Fruit fly (Drosophila melanogaster) whole organism, embryonic: ENCODE data around the gene CG42393.

Experiments used
- Adf1 ChIP-seq: fragments of 200-800 bp; sonication (Bioruptor generic); IDR thresholded peaks from 2 replicates; pipeline ENCODE4 v1.3.6; 2022; ENCODE audit warnings: missing biosample characterization, missing genetic modification characterization
- CG11398 ChIP-seq: fragments of 200-800 bp; sonication (Bioruptor generic); optimal IDR thresholded peaks from 2 replicates; lab custom pipeline; 2016; ENCODE audit warnings: missing biosample characterization, missing genetic modification characterization
- CG1233 ChIP-seq: fragments of 200-800 bp; sonication (Bioruptor generic); optimal IDR thresholded peaks from 4 replicates; lab custom pipeline; 2018; ENCODE audit warnings: missing biosample characterization, mild to moderate bottlenecking, missing genetic modification characterization
- CG14050 ChIP-seq: fragments of 200-800 bp; sonication (Bioruptor generic); IDR thresholded peaks from 3 replicates; pipeline ENCODE4 v1.3.6; 2022; ENCODE audit warnings: missing biosample characterization, missing genetic modification characterization
- CG14441 ChIP-seq: fragments of 200-800 bp; sonication (Bioruptor generic); IDR thresholded peaks from 2 replicates; pipeline ENCODE4 v1.3.6; 2022; ENCODE audit warnings: missing biosample characterization, missing genetic modification characterization
- CG14710 ChIP-seq: fragments of 200-800 bp; sonication (Bioruptor generic); optimal IDR thresholded peaks from 3 replicates; lab custom pipeline; 2019; ENCODE audit warnings: missing biosample characterization, mild to moderate bottlenecking, missing genetic modification characterization, moderate library complexity
- CG16813 ChIP-seq: fragments of 200-800 bp; sonication (Bioruptor generic); IDR thresholded peaks from 3 replicates; pipeline ENCODE4 v1.3.6; 2022; ENCODE audit warnings: missing biosample characterization, missing genetic modification characterization; ENCODE audit not compliant: partially characterized antibody
- CG18599 ChIP-seq: fragments of 200-800 bp; sonication (Bioruptor generic); optimal IDR thresholded peaks from 3 replicates; lab custom pipeline; 2017; ENCODE audit warnings: missing biosample characterization, missing genetic modification characterization, mild to moderate bottlenecking, moderate library complexity, missing genetic modification reagents
- CG2116 ChIP-seq: fragments of 200-800 bp; sonication (Bioruptor generic); optimal IDR thresholded peaks from 3 replicates; lab custom pipeline; 2018; ENCODE audit warnings: missing biosample characterization, mild to moderate bottlenecking, missing genetic modification characterization
- CG2120 ChIP-seq: fragments of 200-800 bp; sonication (Bioruptor generic); optimal IDR thresholded peaks from 3 replicates; lab custom pipeline; 2016; ENCODE audit warnings: missing biosample characterization, missing genetic modification characterization
- CG2129 ChIP-seq: fragments of 200-800 bp; sonication (Bioruptor generic); IDR thresholded peaks from 2 replicates; pipeline ENCODE4 v1.3.6; 2022; ENCODE audit warnings: missing biosample characterization, missing genetic modification characterization; ENCODE audit not compliant: partially characterized antibody
- CG2889 ChIP-seq: fragments of 200-800 bp; sonication (Bioruptor generic); IDR thresholded peaks from 3 replicates; pipeline ENCODE4 v1.3.6; 2022; ENCODE audit warnings: missing biosample characterization, missing genetic modification characterization
- CG30431 ChIP-seq: fragments of 200-800 bp; sonication (Bioruptor generic); optimal IDR thresholded peaks from 2 replicates; lab custom pipeline; 2017; ENCODE audit warnings: missing biosample characterization, missing genetic modification characterization
- CG3726 ChIP-seq: fragments of 200-800 bp; sonication (Bioruptor generic); IDR thresholded peaks from 3 replicates; pipeline ENCODE4, ENCODE4 v1.3.6; 2022; ENCODE audit warnings: missing biosample characterization, missing genetic modification characterization
- CG4424 ChIP-seq: fragments of 200-800 bp; sonication (Bioruptor generic); optimal IDR thresholded peaks from 3 replicates; lab custom pipeline; 2016; ENCODE audit warnings: missing biosample characterization, missing genetic modification characterization
- CG6175 ChIP-seq: fragments of 200-800 bp; sonication (Bioruptor generic); IDR thresholded peaks from 3 replicates; pipeline ENCODE4 v1.3.6; 2022; ENCODE audit warnings: missing biosample characterization, missing genetic modification characterization
- CG7271 ChIP-seq: fragments of 200-800 bp; sonication (Bioruptor generic); optimal IDR thresholded peaks from 2 replicates; lab custom pipeline; 2018; ENCODE audit warnings: missing biosample characterization, mild to moderate bottlenecking, missing genetic modification characterization, moderate library complexity
- CG7928 ChIP-seq: fragments of 200-800 bp; sonication (Bioruptor generic); optimal IDR thresholded peaks from 2 replicates; lab custom pipeline; 2017; ENCODE audit warnings: missing biosample characterization, mild to moderate bottlenecking, missing genetic modification characterization
- CG8388 ChIP-seq: fragments of 200-800 bp; sonication (Bioruptor generic); optimal IDR thresholded peaks from 2 replicates; lab custom pipeline; 2019; ENCODE audit warnings: missing biosample characterization, mild to moderate bottlenecking, missing genetic modification characterization, moderate library complexity
- CG9817 ChIP-seq: fragments of 200-800 bp; sonication (Bioruptor generic); optimal IDR thresholded peaks from 2 replicates; lab custom pipeline; 2018; ENCODE audit warnings: missing biosample characterization, mild to moderate bottlenecking, missing genetic modification characterization, moderate library complexity
- Chrac-16 ChIP-seq: fragments of 200-800 bp; sonication (Bioruptor generic); optimal IDR thresholded peaks from 3 replicates; lab custom pipeline; 2016; ENCODE audit warnings: missing biosample characterization, missing genetic modification characterization
- D19A ChIP-seq: fragments of 200-800 bp; optimal IDR thresholded peaks from 3 replicates; lab custom pipeline; 2019; ENCODE audit warnings: missing biosample characterization, mild to moderate bottlenecking, missing genetic modification characterization, moderate library complexity
- Fer3 ChIP-seq: fragments of 200-800 bp; sonication (Bioruptor generic); optimal IDR thresholded peaks from 2 replicates; lab custom pipeline; 2018; ENCODE audit warnings: missing biosample characterization, mild to moderate bottlenecking, missing genetic modification characterization, moderate library complexity
- Gug ChIP-seq: fragments of 200-800 bp; sonication (Bioruptor generic); IDR thresholded peaks from 4 replicates; pipeline ENCODE4 v1.3.6; 2022; ENCODE audit warnings: missing biosample characterization, missing genetic modification characterization
- HmgD ChIP-seq: fragments of 200-800 bp; sonication (Bioruptor generic); optimal IDR thresholded peaks from 3 replicates; lab custom pipeline; 2016; ENCODE audit warnings: missing biosample characterization, missing genetic modification characterization
- HmgZ ChIP-seq: fragments of 200-800 bp; sonication (Bioruptor generic); optimal IDR thresholded peaks from 2 replicates; lab custom pipeline; 2018; ENCODE audit warnings: missing biosample characterization, mild to moderate bottlenecking, missing genetic modification characterization
- Mes4 ChIP-seq: fragments of 200-800 bp; sonication (Bioruptor generic); optimal IDR thresholded peaks from 2 replicates; lab custom pipeline; 2016; ENCODE audit warnings: missing biosample characterization, missing genetic modification characterization
- Poxn ChIP-seq: fragments of 200-800 bp; sonication (Bioruptor generic); IDR thresholded peaks from 2 replicates; pipeline ENCODE4 v1.3.6; 2022; ENCODE audit warnings: missing biosample characterization, missing genetic modification characterization
- Ravus ChIP-seq: fragments of 200-800 bp; sonication (Bioruptor generic); IDR thresholded peaks from 2 replicates; pipeline ENCODE4 v1.3.6; 2022; ENCODE audit warnings: missing biosample characterization, missing genetic modification characterization
- Ssrp ChIP-seq: fragments of 200-800 bp; sonication (Bioruptor generic); optimal IDR thresholded peaks from 2 replicates; lab custom pipeline; 2018; ENCODE audit warnings: missing biosample characterization, mild to moderate bottlenecking, missing genetic modification characterization, moderate library complexity
- aop ChIP-seq: fragments of 200-800 bp; sonication (Bioruptor generic); IDR thresholded peaks from 2 replicates; pipeline ENCODE4 v1.3.6; 2022; ENCODE audit warnings: missing biosample characterization, missing genetic modification characterization
- ase ChIP-seq: fragments of 200-800 bp; sonication (Bioruptor generic); IDR thresholded peaks from 3 replicates; pipeline ENCODE4 v1.3.6; 2022; ENCODE audit warnings: missing biosample characterization, missing genetic modification characterization
- btn ChIP-seq: fragments of 200-800 bp; sonication (Bioruptor generic); optimal IDR thresholded peaks from 2 replicates; lab custom pipeline; 2016; ENCODE audit warnings: missing biosample characterization, missing genetic modification characterization
- chn ChIP-seq: fragments of 200-800 bp; sonication (Bioruptor generic); optimal IDR thresholded peaks from 2 replicates; lab custom pipeline; 2016; ENCODE audit warnings: missing biosample characterization, missing genetic modification characterization
- cwo ChIP-seq: fragments of 200-800 bp; sonication (Bioruptor generic); optimal IDR thresholded peaks from 3 replicates; lab custom pipeline; 2017; ENCODE audit warnings: missing biosample characterization, missing genetic modification characterization, mild to moderate bottlenecking, moderate library complexity, missing genetic modification reagents
- ewg ChIP-seq: fragments of 200-800 bp; sonication (Bioruptor generic); optimal IDR thresholded peaks from 3 replicates; lab custom pipeline; 2017; ENCODE audit warnings: mild to moderate bottlenecking, missing biosample characterization, missing genetic modification reagents, missing genetic modification characterization
- grau ChIP-seq: fragments of 200-800 bp; optimal IDR thresholded peaks from 3 replicates; lab custom pipeline; 2019; ENCODE audit warnings: missing biosample characterization, mild to moderate bottlenecking, missing genetic modification characterization, moderate library complexity
- gsb ChIP-seq: fragments of 200-800 bp; sonication (Bioruptor generic); IDR thresholded peaks from 2 replicates; pipeline ENCODE4 v1.3.6; 2022; ENCODE audit warnings: missing biosample characterization, missing genetic modification characterization
- insv ChIP-seq, 2 experiments: fragments of 200-800 bp; sonication (Bioruptor generic); optimal IDR thresholded peaks; 3 replicates each; lab custom pipeline; 2016 to 2018; ENCODE audit warnings: missing biosample characterization in 2 of 2, missing genetic modification characterization in 2 of 2
- lilli ChIP-seq: fragments of 200-800 bp; sonication (Bioruptor generic); optimal IDR thresholded peaks from 3 replicates; lab custom pipeline; 2016; ENCODE audit warnings: missing biosample characterization, missing genetic modification characterization
- luna ChIP-seq: fragments of 200-800 bp; sonication (Bioruptor generic); optimal IDR thresholded peaks from 2 replicates; lab custom pipeline; 2016; ENCODE audit warnings: missing biosample characterization, missing genetic modification characterization
- pan ChIP-seq, 4 experiments: fragments of >200 bp in 3 of 4; fragments of 200-800 bp in 1 of 4; sonication (Bioruptor generic) in 1 of 4; optimal IDR thresholded peaks in 3 of 4; IDR thresholded peaks in 1 of 4; 2 replicates each; pipeline versions ENCODE4 v1.3.6 to Lab custom; 2017 to 2022; ENCODE audit warnings: missing biosample characterization in 2 of 4, missing genetic modification characterization in 2 of 4, mixed read lengths in 1 of 4
- prd ChIP-seq, 3 experiments: fragments of >200 bp in 2 of 3; fragments of 200-800 bp in 1 of 3; sonication (Bioruptor generic) in 1 of 3; optimal IDR thresholded peaks in 2 of 3; IDR thresholded peaks in 1 of 3; 2 replicates in 2 of 3; 3 replicates in 1 of 3; pipeline versions ENCODE4 v1.3.6 to Lab custom; 2017 to 2022; ENCODE audit warnings: missing biosample characterization in 1 of 3, missing genetic modification characterization in 1 of 3
- ranshi ChIP-seq: fragments of 200-800 bp; sonication (Bioruptor generic); IDR thresholded peaks from 2 replicates; pipeline ENCODE4 v1.3.6; 2022; ENCODE audit warnings: missing biosample characterization, missing genetic modification characterization
- rib ChIP-seq: fragments of 200-800 bp; sonication (Bioruptor generic); IDR thresholded peaks from 2 replicates; pipeline ENCODE4 v1.3.6; 2022; ENCODE audit warnings: missing biosample characterization, missing genetic modification characterization
- scrt ChIP-seq: fragments of 200-800 bp; sonication (Bioruptor generic); optimal IDR thresholded peaks from 2 replicates; lab custom pipeline; 2018; ENCODE audit warnings: missing biosample characterization, mild to moderate bottlenecking, missing genetic modification characterization, moderate library complexity
- tap ChIP-seq: fragments of 200-800 bp; optimal IDR thresholded peaks from 3 replicates; lab custom pipeline; 2019; ENCODE audit warnings: missing biosample characterization, mild to moderate bottlenecking, missing genetic modification characterization, moderate library complexity

CG42393 gene

dm6 chr3L:18019645-18020509 lies 22.7 kb upstream of the CG42393 start (continued):
- peak; percentile 61 for TF ChIP-seq CG8388 (GFP tag; lab: Kevin White, UChicago)
- TF ChIP-seq aop (GFP tag; lab: Robert Waterston, UW) = no peak
- TF ChIP-seq CG30431 = peak; percentile 62
- peak; percentile 48 for TF ChIP-seq luna
- peak; percentile 77 for TF ChIP-seq CG14441 (GFP tag; lab: Robert Waterston, UW)
- TF ChIP-seq cwo = peak; percentile 33
- TF ChIP-seq CG2889 = 0 out of 3 replicates have a peak, but pooled peaks have one; percentile 26
- TF ChIP-seq Adf1 (GFP tag; lab: Robert Waterston, UW) = peak; percentile 17; the same call in 1 of the 2 replicates
- 0 out of 3 replicates have a peak, but pooled peaks have one; percentile 24 for TF ChIP-seq CG6175 (GFP tag; lab: Robert Waterston, UW)
- TF ChIP-seq Fer3 (tag; lab: Kevin White, UChicago) = peak; percentile 88
- no peak for TF ChIP-seq pan (optimal IDR thresholded peaks at IDR 0.05; lab: Kevin White, UChicago)
- TF ChIP-seq pan (GFP tag; optimal IDR thresholded peaks at IDR 0.05 in 1 of 2, IDR thresholded peaks at IDR 0.05 in 1 of 2) = peak in 1 of 2 experiments; percentile 80
- TF ChIP-seq btn (GFP tag; lab: Kevin White, UChicago) = peak; percentile 87
- TF ChIP-seq Gug (GFP tag; lab: Robert Waterston, UW) = peak; percentile 29; the same call in 2 of the 4 replicates
- TF ChIP-seq rib = 0 out of 2 replicates have a peak, but pooled peaks have one; percentile 13
- no peak for TF ChIP-seq prd (optimal IDR thresholded peaks at IDR 0.05; lab: Kevin White, UChicago)
- TF ChIP-seq prd (GFP tag; IDR thresholded peaks at IDR 0.05; lab: Robert Waterston, UW) = peak; percentile 41; the same call in 2 of the 3 replicates
- TF ChIP-seq Ssrp (tag; lab: Kevin White, UChicago) = peak; percentile 53
- peak; percentile 74 for TF ChIP-seq CG11398
- peak; percentile 80 for TF ChIP-seq lilli (GFP tag; lab: Kevin White, UChicago)
- peak; percentile 81 for TF ChIP-seq scrt (GFP tag; lab: Kevin White, UChicago)
- peak; percentile 79 for TF ChIP-seq chn (GFP tag; lab: Kevin White, UChicago)
- TF ChIP-seq HmgD (GFP tag; lab: Kevin White, UChicago) = peak; percentile 56
- peak; percentile 54 for TF ChIP-seq CG2116 (GFP tag; lab: Kevin White, UChicago)
- TF ChIP-seq D19A (tag; lab: Kevin White, UChicago) = peak; percentile 70
- TF ChIP-seq CG4424 (GFP tag; lab: Kevin White, UChicago) = peak; percentile 84
- peak; percentile 79 for TF ChIP-seq grau (tag; lab: Kevin White, UChicago)
- TF ChIP-seq Poxn = no peak
- peak; percentile 71 for TF ChIP-seq CG14710 (tag; lab: Kevin White, UChicago)
- TF ChIP-seq CG16813 (GFP tag; lab: Robert Waterston, UW) = no peak
- peak; percentile 68 for TF ChIP-seq CG14050 (GFP tag; lab: Robert Waterston, UW)
- peak; percentile 72 for TF ChIP-seq Chrac-16
- TF ChIP-seq CG18599 (GFP tag; lab: Kevin White, UChicago) = peak; percentile 80
- TF ChIP-seq Ravus (GFP tag; lab: Robert Waterston, UW) = peak; percentile 30; the same call in 1 of the 2 replicates
- TF ChIP-seq CG1233 = peak; percentile 86
- TF ChIP-seq HmgZ (tag; lab: Kevin White, UChicago) = peak; percentile 87
- peak; percentile 72 for TF ChIP-seq CG2120 (GFP tag; lab: Kevin White, UChicago)
- TF ChIP-seq ase (GFP tag; lab: Robert Waterston, UW) = peak; percentile 89
- no peak for TF ChIP-seq CG2129 (GFP tag; lab: Robert Waterston, UW)
- peak; percentile 81 for TF ChIP-seq ewg (GFP tag; lab: Kevin White, UChicago)
- TF ChIP-seq insv (GFP tag; optimal IDR thresholded peaks at IDR 0.05; lab: Kevin White, UChicago) = peak in 1 of 2 experiments; percentile 59
- peak; percentile 71 for TF ChIP-seq CG9817 (tag; lab: Kevin White, UChicago)
- TF ChIP-seq Mes4 (GFP tag; lab: Kevin White, UChicago) = peak; percentile 90
- peak; percentile 67 for TF ChIP-seq CG7928 (GFP tag; lab: Kevin White, UChicago)
- TF ChIP-seq gsb (GFP tag; lab: Robert Waterston, UW) = peak; percentile 60
- peak; percentile 59 for TF ChIP-seq tap (tag; lab: Kevin White, UChicago)
- TF ChIP-seq CG7271 (tag; lab: Kevin White, UChicago) = peak; percentile 62
- peak; percentile 22; the same call in 1 of the 3 replicates for TF ChIP-seq CG3726 (GFP tag; lab: Robert Waterston, UW)
- peak; percentile 74 for TF ChIP-seq ranshi (GFP tag; lab: Robert Waterston, UW)
